Worm (Caenorhabditis elegans) whole organism, midembryonic: ENCODE results near the gene Y57G11C.46.
A peak's percentile ranks its signal among the peaks of the same experiment; 100 is the strongest.
"Not testable (repeated sequence)": the region's sequence is repeated elsewhere in the genome, so short reads cannot be mapped to it uniquely, and the experiment has no call there.

Source experiments
- T22C8.4 ChIP-seq: fragments of 200-800 bp; sonication (Bioruptor generic); IDR thresholded peaks from 2 replicates; pipeline ENCODE4 v1.3.6; 2022; ENCODE audit warnings: missing genetic modification characterization, missing compliant biosample characterization
- cog-1 ChIP-seq: sonication (generic microtip); optimal IDR thresholded peaks from 2 replicates; lab custom pipeline; 2016; ENCODE audit warnings: missing genetic modification characterization, missing compliant biosample characterization
- flt-1 ChIP-seq: fragments of 200-800 bp; sonication (Bioruptor generic); IDR thresholded peaks from 2 replicates; pipeline ENCODE4 v1.3.6; 2022; ENCODE audit warnings: missing genetic modification characterization, missing compliant biosample characterization
- klf-2 ChIP-seq: fragments of 200-800 bp; sonication (Bioruptor generic); conservative IDR thresholded peaks from 2 replicates; pipeline ENCODE4 v1.3.6; 2022; ENCODE audit warnings: missing genetic modification reagents, missing genetic modification characterization, missing compliant biosample characterization
- med-1 ChIP-seq: sonication (generic microtip); optimal IDR thresholded peaks from 2 replicates; lab custom pipeline; 2017; ENCODE audit warnings: missing genetic modification characterization, mild to moderate bottlenecking, missing compliant biosample characterization, antibody characterized with exemption, missing genetic modification reagents; ENCODE audit not compliant: insufficient read depth
- ref-1 ChIP-seq: fragments of 200-800 bp; sonication (Bioruptor generic); conservative IDR thresholded peaks from 2 replicates; pipeline ENCODE4 v1.3.6; 2022; ENCODE audit warnings: missing genetic modification reagents, missing genetic modification characterization, missing compliant biosample characterization
- tab-1 ChIP-seq: fragments of 200-800 bp; sonication (Bioruptor generic); IDR thresholded peaks from 2 replicates; pipeline ENCODE4 v1.3.6; 2022; ENCODE audit warnings: missing genetic modification characterization, missing compliant biosample characterization
- ztf-23 ChIP-seq: fragments of 200-800 bp; sonication (Bioruptor generic); IDR thresholded peaks from 2 replicates; pipeline ENCODE4 v1.3.6; 2022; ENCODE audit warnings: missing genetic modification reagents, missing genetic modification characterization, missing compliant biosample characterization
- ztf-29 ChIP-seq: fragments of 200-800 bp; sonication (Bioruptor generic); IDR thresholded peaks from 2 replicates; pipeline ENCODE4 v1.3.6; 2022; ENCODE audit warnings: missing genetic modification reagents, missing genetic modification characterization, missing compliant biosample characterization

The Y57G11C.46 gene

DNA sequence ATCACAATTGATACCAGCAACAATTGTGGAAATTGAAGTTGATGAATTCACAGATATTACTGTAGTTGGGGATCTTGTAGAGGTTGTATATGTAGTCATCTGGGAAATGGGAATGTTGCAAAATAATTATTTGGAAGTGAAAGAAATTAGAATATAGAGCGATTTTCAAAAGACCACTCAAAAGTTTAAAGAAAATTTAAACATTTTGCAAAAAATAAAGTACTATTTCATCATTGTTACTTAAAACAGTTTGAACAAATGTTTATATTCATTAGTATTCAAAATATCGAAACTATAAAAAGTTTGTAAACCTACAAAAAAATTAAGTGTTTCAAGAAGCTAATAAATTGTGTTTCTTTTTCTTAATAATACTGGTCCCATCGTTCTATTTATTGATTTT lies at the start of gene Y57G11C.46:
Gene Y57G11C.46 (minus strand): TSS at position 101 of the 400 bp plus-strand sequence.
- no peak for TF ChIP-seq med-1 (GFP tag; lab: Kevin White, UChicago)

DNA sequence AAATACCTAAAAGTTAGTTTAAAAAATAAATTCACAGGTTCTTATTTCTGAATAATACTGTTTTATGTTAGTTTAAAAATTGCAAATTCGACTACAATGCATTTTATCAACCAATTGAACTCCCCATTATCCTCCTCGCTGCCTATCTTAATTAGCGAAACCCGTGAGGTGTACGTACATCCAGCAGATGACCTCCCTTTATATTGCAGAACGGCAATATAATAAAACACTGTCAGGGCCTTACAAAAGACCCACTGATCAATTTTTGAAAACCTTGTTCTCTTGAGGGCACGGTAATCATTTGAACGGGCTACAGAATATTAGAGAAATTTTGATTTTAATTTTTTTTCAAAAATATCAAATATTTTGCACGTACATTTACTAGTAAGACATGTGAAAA lies 48.3 kb upstream of the Y57G11C.46 start:
- no peak for TF ChIP-seq flt-1
- TF ChIP-seq klf-2 (GFP tag; lab: Robert Waterston, UW): no peak
- no peak for TF ChIP-seq ztf-29 (GFP tag; lab: Robert Waterston, UW)
- no peak for TF ChIP-seq ztf-23 (GFP tag; lab: Robert Waterston, UW)
- no peak for TF ChIP-seq med-1 (GFP tag; lab: Kevin White, UChicago)
- no peak for TF ChIP-seq T22C8.4 (GFP tag; lab: Robert Waterston, UW)
- no peak for TF ChIP-seq ref-1 (GFP tag; lab: Robert Waterston, UW)
- TF ChIP-seq tab-1 (GFP tag; lab: Robert Waterston, UW): no peak
- TF ChIP-seq cog-1: no peak

DNA sequence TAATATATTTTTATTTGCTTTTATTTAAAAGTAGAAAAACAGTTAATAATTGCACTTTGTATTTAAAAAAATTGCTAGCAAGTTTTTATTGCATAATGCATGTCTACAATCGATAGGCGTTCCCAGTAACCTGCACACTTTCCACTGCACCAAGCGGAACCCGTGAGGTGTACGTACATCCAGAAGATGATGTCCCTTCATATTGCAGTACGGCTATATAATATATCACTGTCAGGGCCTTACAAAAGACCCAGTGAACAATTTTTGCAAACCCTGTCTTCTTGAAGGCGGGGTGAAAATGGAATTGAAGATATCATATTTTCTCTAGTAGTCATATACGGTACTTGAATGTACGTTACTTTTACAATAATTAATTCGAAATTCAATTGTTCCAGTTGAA lies 47.6 kb upstream of the Y57G11C.46 start:
- TF ChIP-seq flt-1 (no peak), cog-1 (no peak), ztf-23 (GFP tag; lab: Robert Waterston, UW) (no peak)

DNA sequence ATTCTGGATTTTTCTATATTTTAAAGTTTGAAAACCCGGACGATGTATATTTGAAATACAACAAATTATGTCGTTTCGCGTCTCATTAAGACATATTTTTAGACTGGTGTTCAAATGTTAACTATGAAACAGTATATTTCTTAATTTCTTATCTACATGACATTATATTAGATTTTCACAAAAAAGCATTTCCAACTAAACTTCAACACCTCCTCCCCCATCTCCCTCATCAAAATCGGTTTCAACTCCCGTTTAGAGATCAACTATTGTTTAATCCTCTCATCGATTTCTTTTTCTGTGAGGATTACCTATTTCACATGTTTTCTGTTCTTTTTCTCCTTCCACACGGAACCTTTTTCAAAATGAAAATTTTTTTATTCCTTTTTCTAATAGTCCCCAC lies 46.0 kb upstream of the Y57G11C.46 start, which contains the start of gene Y57G11C.38:
Gene Y57G11C.38 (plus strand): TSS at position 301 of the 400 bp plus-strand sequence.
- no peak for TF ChIP-seq cog-1
- no peak for TF ChIP-seq ref-1 (GFP tag; lab: Robert Waterston, UW)
- no peak for TF ChIP-seq med-1 (GFP tag; lab: Kevin White, UChicago)
- no peak for TF ChIP-seq klf-2 (GFP tag; lab: Robert Waterston, UW)
- no peak for TF ChIP-seq ztf-29 (GFP tag; lab: Robert Waterston, UW)
- no peak for TF ChIP-seq T22C8.4 (GFP tag; lab: Robert Waterston, UW)
- TF ChIP-seq flt-1: no peak

DNA sequence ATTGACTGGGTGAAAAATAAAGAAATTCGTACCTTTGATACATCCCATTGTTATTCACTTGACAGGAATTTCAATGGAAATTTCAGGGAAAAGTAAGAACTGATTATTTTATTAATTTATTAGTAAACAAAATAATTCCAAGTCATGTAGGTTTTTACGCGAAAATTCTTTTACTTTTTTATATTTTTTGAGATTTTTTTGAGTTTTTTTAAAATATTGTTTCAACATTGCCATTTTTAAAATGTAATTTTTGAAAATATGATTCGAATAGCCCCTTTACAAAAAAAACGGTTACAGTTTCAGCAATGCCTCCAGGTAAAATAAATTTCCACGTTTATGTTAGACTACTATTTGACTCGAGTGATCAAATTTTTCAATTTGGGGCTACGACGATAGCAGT lies 45.5 kb upstream of the Y57G11C.46 start, which contains the start of gene Y57G11C.23:
Gene Y57G11C.23 (minus strand): TSS at position 101 of the 400 bp plus-strand sequence.
- no peak for TF ChIP-seq cog-1
- TF ChIP-seq tab-1 (GFP tag; lab: Robert Waterston, UW): no peak
- TF ChIP-seq ref-1 (GFP tag; lab: Robert Waterston, UW): no peak
- no peak for TF ChIP-seq klf-2 (GFP tag; lab: Robert Waterston, UW)
- no peak for TF ChIP-seq T22C8.4 (GFP tag; lab: Robert Waterston, UW)
- TF ChIP-seq ztf-23 (GFP tag; lab: Robert Waterston, UW): no peak
- no peak for TF ChIP-seq ztf-29 (GFP tag; lab: Robert Waterston, UW)
- no peak for TF ChIP-seq med-1 (GFP tag; lab: Kevin White, UChicago)
- TF ChIP-seq flt-1: no peak

DNA sequence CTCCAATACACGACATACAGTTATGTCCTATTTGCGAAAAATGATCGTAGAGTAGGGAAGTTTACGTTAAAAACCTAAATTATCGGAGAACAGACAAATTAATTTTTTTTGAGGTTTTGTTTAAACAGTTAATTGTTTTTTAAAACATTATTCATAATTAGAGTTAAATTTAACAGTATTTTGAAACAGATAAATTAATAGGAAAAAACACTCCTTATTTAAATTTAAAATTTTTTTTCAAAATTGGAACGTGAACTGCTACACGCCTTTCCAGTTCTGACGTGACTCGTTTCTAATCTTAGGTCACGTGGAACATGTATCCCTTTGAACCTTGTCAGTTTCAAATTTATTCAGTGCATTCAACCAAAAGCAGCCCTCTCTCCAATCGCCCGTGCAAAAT lies 37.5 kb upstream of the Y57G11C.46 start, which contains the start of gene Y57G11C.52:
Gene Y57G11C.52 (plus strand): TSS at position 301 of the 400 bp plus-strand sequence.
- no peak for TF ChIP-seq ztf-29 (GFP tag; lab: Robert Waterston, UW)
- TF ChIP-seq med-1 (GFP tag; lab: Kevin White, UChicago): no peak
- TF ChIP-seq cog-1: no peak
- TF ChIP-seq ref-1 (GFP tag; lab: Robert Waterston, UW): no peak
- no peak for TF ChIP-seq tab-1 (GFP tag; lab: Robert Waterston, UW)
- TF ChIP-seq T22C8.4 (GFP tag; lab: Robert Waterston, UW): no peak
- TF ChIP-seq klf-2 (GFP tag; lab: Robert Waterston, UW): no peak
- no peak for TF ChIP-seq flt-1
- no peak for TF ChIP-seq ztf-23 (GFP tag; lab: Robert Waterston, UW)

- not testable (repeated sequence) for TF ChIP-seq ref-1 (GFP tag; lab: Robert Waterston, UW); T22C8.4 (GFP tag; lab: Robert Waterston, UW); cog-1
Measured at ce11 chrIV:14843062-14843461, 26.9 kb upstream of the Y57G11C.46 start, which contains the start of gene Y57G11C.20. Y57G11C.20 (plus strand) TSS chrIV:14843362.

ce11 chrIV:14838095-14838494 lies 21.9 kb upstream of the Y57G11C.46 start:
- peak; percentile 89 for TF ChIP-seq ztf-29 (GFP tag; lab: Robert Waterston, UW)
- TF ChIP-seq med-1 (GFP tag; lab: Kevin White, UChicago): peak; percentile 34
- TF ChIP-seq T22C8.4 (GFP tag; lab: Robert Waterston, UW): peak; percentile 91
- TF ChIP-seq klf-2 (GFP tag; lab: Robert Waterston, UW): peak; percentile 82
- TF ChIP-seq tab-1 (GFP tag; lab: Robert Waterston, UW): peak; percentile 89
- no peak; the same call in 1 of the 2 replicates for TF ChIP-seq ref-1 (GFP tag; lab: Robert Waterston, UW)
- peak; percentile 92 for TF ChIP-seq flt-1
- peak; percentile 85 for TF ChIP-seq cog-1
- TF ChIP-seq ztf-23 (GFP tag; lab: Robert Waterston, UW): peak; percentile 89

- TF ChIP-seq cog-1 (no peak), tab-1 (GFP tag; lab: Robert Waterston, UW) (no peak), med-1 (GFP tag; lab: Kevin White, UChicago) (no peak), klf-2 (GFP tag; lab: Robert Waterston, UW) (no peak)
Measured at ce11 chrIV:14836885-14837284, 20.7 kb upstream of the Y57G11C.46 start, which contains the start of gene Y57G11C.22. Y57G11C.22 (plus strand) TSS chrIV:14837211.

DNA sequence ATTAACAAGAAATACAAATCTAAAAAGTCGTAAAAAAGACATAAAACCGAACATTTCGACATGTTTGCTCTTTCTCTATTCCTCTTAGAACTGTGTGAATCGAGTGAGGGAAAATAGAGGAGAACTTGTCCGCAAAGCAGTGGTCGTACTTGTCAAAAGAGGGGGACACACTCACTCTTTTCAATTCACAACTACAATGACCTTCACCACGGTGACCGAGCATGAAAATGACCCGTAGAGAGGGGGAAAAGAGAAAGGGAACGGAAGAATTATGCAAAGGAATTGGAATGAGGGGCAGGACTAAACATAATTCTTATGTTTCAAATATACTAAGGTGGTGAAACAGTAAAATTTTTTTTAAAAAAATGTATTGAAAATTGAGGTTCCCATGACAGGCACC lies 17.3 kb upstream of the Y57G11C.46 start:
- TF ChIP-seq T22C8.4 (GFP tag; lab: Robert Waterston, UW): no peak
- no peak for TF ChIP-seq cog-1
- no peak for TF ChIP-seq tab-1 (GFP tag; lab: Robert Waterston, UW)
- TF ChIP-seq ref-1 (GFP tag; lab: Robert Waterston, UW): no peak
- no peak for TF ChIP-seq klf-2 (GFP tag; lab: Robert Waterston, UW)
- no peak for TF ChIP-seq ztf-29 (GFP tag; lab: Robert Waterston, UW)
- no peak for TF ChIP-seq ztf-23 (GFP tag; lab: Robert Waterston, UW)
- TF ChIP-seq flt-1: no peak
- no peak for TF ChIP-seq med-1 (GFP tag; lab: Kevin White, UChicago)
